Fruit fly (Drosophila melanogaster) whole organism, adult: ENCODE data around the gene CG5946.

Source experiments
- CG11617 ChIP-seq: fragments of 200-800 bp; sonication (Bioruptor generic); optimal IDR thresholded peaks from 2 replicates; lab custom pipeline; 2017; ENCODE audit warnings: mild to moderate bottlenecking, missing biosample characterization, missing genetic modification reagents, missing genetic modification characterization
- CG12768 ChIP-seq: fragments of 200-800 bp; sonication (Bioruptor generic); optimal IDR thresholded peaks from 2 replicates; lab custom pipeline; 2017; ENCODE audit warnings: missing biosample characterization, missing genetic modification characterization, mild to moderate bottlenecking, moderate library complexity, missing genetic modification reagents
- CG14711 ChIP-seq: fragments of 200-800 bp; sonication (Bioruptor generic); optimal IDR thresholded peaks from 2 replicates; lab custom pipeline; 2018; ENCODE audit warnings: missing biosample characterization, mild to moderate bottlenecking, missing genetic modification characterization, moderate library complexity
- CG1620 ChIP-seq: fragments of 200-800 bp; sonication (Bioruptor generic); optimal IDR thresholded peaks from 2 replicates; lab custom pipeline; 2016; ENCODE audit warnings: missing biosample characterization, missing genetic modification characterization
- CG33017 ChIP-seq: fragments of 200-800 bp; sonication (Bioruptor generic); optimal IDR thresholded peaks from 2 replicates; lab custom pipeline; 2018; ENCODE audit warnings: missing biosample characterization, mild to moderate bottlenecking, missing genetic modification characterization, moderate library complexity
- CG5204 ChIP-seq: fragments of 200-800 bp; sonication (Bioruptor generic); optimal IDR thresholded peaks from 2 replicates; lab custom pipeline; 2016; ENCODE audit warnings: missing biosample characterization, missing genetic modification characterization
- CG7045 ChIP-seq: fragments of 200-800 bp; sonication (Bioruptor generic); optimal IDR thresholded peaks from 2 replicates; lab custom pipeline; 2017; ENCODE audit warnings: missing biosample characterization, mild to moderate bottlenecking, missing genetic modification characterization
- CG7101 ChIP-seq: fragments of 200-800 bp; sonication (Bioruptor generic); optimal IDR thresholded peaks from 2 replicates; lab custom pipeline; 2018; ENCODE audit warnings: missing biosample characterization, mild to moderate bottlenecking, missing genetic modification characterization, moderate library complexity
- Clk ChIP-seq: fragments of 200-800 bp; sonication (Bioruptor generic); optimal IDR thresholded peaks from 2 replicates; lab custom pipeline; 2017; ENCODE audit warnings: missing biosample characterization, missing genetic modification characterization
- Crg-1 ChIP-seq: fragments of 200-800 bp; sonication (Bioruptor generic); optimal IDR thresholded peaks from 2 replicates; lab custom pipeline; 2016; ENCODE audit warnings: missing biosample characterization, missing genetic modification characterization
- Hr96 ChIP-seq: fragments of 200-800 bp; sonication (Bioruptor generic); optimal IDR thresholded peaks from 2 replicates; lab custom pipeline; 2016; ENCODE audit warnings: missing biosample characterization, missing genetic modification characterization
- Mnt ChIP-seq: fragments of 200-800 bp; sonication (Bioruptor generic); optimal IDR thresholded peaks from 2 replicates; lab custom pipeline; 2016; ENCODE audit warnings: missing biosample characterization, mild to moderate bottlenecking, missing genetic modification characterization
- bab1 ChIP-seq: fragments of 200-800 bp; sonication (Bioruptor generic); optimal IDR thresholded peaks from 3 replicates; lab custom pipeline; 2019; ENCODE audit warnings: missing biosample characterization, mild to moderate bottlenecking, missing genetic modification characterization, moderate library complexity
- cic ChIP-seq: fragments of 200-800 bp; sonication (Bioruptor generic); optimal IDR thresholded peaks from 2 replicates; lab custom pipeline; 2017; ENCODE audit warnings: missing biosample characterization, mild to moderate bottlenecking, missing genetic modification characterization, moderate library complexity
- cnc ChIP-seq, 2 experiments: fragments of >200 bp; optimal IDR thresholded peaks; 2 replicates each; lab custom pipeline; 2017
- kay ChIP-seq: fragments of 200-800 bp; sonication (Bioruptor generic); peaks from one replicate; lab custom pipeline; 2016; ENCODE audit warnings: missing biosample characterization, missing genetic modification characterization, borderline replicate concordance
- ovo ChIP-seq: fragments of 200-800 bp; sonication (Bioruptor generic); optimal IDR thresholded peaks from 2 replicates; lab custom pipeline; 2016; ENCODE audit warnings: missing biosample characterization, missing genetic modification characterization
- pad ChIP-seq: fragments of 200-800 bp; sonication (Bioruptor generic); optimal IDR thresholded peaks from 3 replicates; lab custom pipeline; 2017; ENCODE audit warnings: missing biosample characterization, missing genetic modification characterization, mild to moderate bottlenecking, moderate library complexity, missing genetic modification reagents
- tj ChIP-seq: fragments of 200-800 bp; sonication (Bioruptor generic); optimal IDR thresholded peaks from 3 replicates; lab custom pipeline; 2017; ENCODE audit warnings: missing biosample characterization, mild to moderate bottlenecking, missing genetic modification characterization, moderate library complexity
- toe ChIP-seq: fragments of 200-800 bp; sonication (Bioruptor generic); optimal IDR thresholded peaks from 2 replicates; lab custom pipeline; 2016; ENCODE audit warnings: missing biosample characterization, missing genetic modification characterization

CG5946 gene

dm6 chr3L:11821723-11822445 is at the start of gene CG5946, which contains the start of gene CG11597:
CG5946 (minus strand) TSS chr3L:11822275.
CG11597 (minus strand) TSS chr3L:11822275.
- no peak for TF ChIP-seq toe (GFP tag; lab: Kevin White, UChicago)
- TF ChIP-seq CG1620 (GFP tag; lab: Kevin White, UChicago), result no peak
- TF ChIP-seq CG11617, result no peak
- TF ChIP-seq CG14711, result no peak
- no peak for TF ChIP-seq bab1 (GFP tag; lab: Kevin White, UChicago)
- TF ChIP-seq ovo (GFP tag; lab: Kevin White, UChicago), result no peak
- TF ChIP-seq Hr96 (GFP tag; lab: Kevin White, UChicago), result no peak
- TF ChIP-seq CG7045 (GFP tag; lab: Kevin White, UChicago), result no peak

- no peak for TF ChIP-seq CG5204 (GFP tag; lab: Kevin White, UChicago)
- TF ChIP-seq Crg-1 (GFP tag; lab: Kevin White, UChicago), result no peak
- TF ChIP-seq Clk (GFP tag; lab: Kevin White, UChicago), result no peak
- no peak for TF ChIP-seq Mnt (GFP tag; lab: Kevin White, UChicago)
- TF ChIP-seq cic (GFP tag; lab: Kevin White, UChicago), result no peak
- no peak for TF ChIP-seq bab1 (GFP tag; lab: Kevin White, UChicago)
- no peak for TF ChIP-seq toe (GFP tag; lab: Kevin White, UChicago)
- no peak for TF ChIP-seq CG11617
- TF ChIP-seq ovo (GFP tag; lab: Kevin White, UChicago), result no peak
- TF ChIP-seq pad, result no peak
- no peak for TF ChIP-seq CG12768 (GFP tag; lab: Kevin White, UChicago)
- TF ChIP-seq CG7101 (tag; lab: Kevin White, UChicago), result no peak
- TF ChIP-seq tj, result no peak
- TF ChIP-seq CG1620 (GFP tag; lab: Kevin White, UChicago), result no peak
- no peak for TF ChIP-seq cnc (optimal IDR thresholded peaks at IDR 0.05; lab: Kevin White, UChicago)
- no peak for TF ChIP-seq Hr96 (GFP tag; lab: Kevin White, UChicago)
- TF ChIP-seq CG33017 (tag; lab: Kevin White, UChicago), result no peak
- TF ChIP-seq CG14711, result no peak
- no peak for TF ChIP-seq kay (GFP tag; lab: Kevin White, UChicago)
- no peak for TF ChIP-seq CG7045 (GFP tag; lab: Kevin White, UChicago)
Observed at dm6 chr3L:11871205-11871604, 49.1 kb upstream of the CG5946 start, which contains the start of gene CG5906. CG5906 (minus strand) TSS chr3L:11871305.

- TF ChIP-seq ovo (GFP tag; lab: Kevin White, UChicago) (no peak), CG11617 (no peak), cnc (optimal IDR thresholded peaks at IDR 0.05; lab: Kevin White, UChicago) (no peak), cic (GFP tag; lab: Kevin White, UChicago) (no peak), tj (no peak)
Observed at dm6 chr3L:11869328-11869727, 47.3 kb upstream of the CG5946 start.

dm6 chr3L:11863587-11863986 is 41.5 kb upstream of the CG5946 start:
- TF ChIP-seq CG33017 (tag; lab: Kevin White, UChicago) (no peak), Mnt (GFP tag; lab: Kevin White, UChicago) (no peak), CG7101 (tag; lab: Kevin White, UChicago) (no peak), bab1 (GFP tag; lab: Kevin White, UChicago) (no peak), toe (GFP tag; lab: Kevin White, UChicago) (no peak), cnc (optimal IDR thresholded peaks at IDR 0.05; lab: Kevin White, UChicago) (no peak), Clk (GFP tag; lab: Kevin White, UChicago) (no peak), kay (GFP tag; lab: Kevin White, UChicago) (no peak), CG7045 (GFP tag; lab: Kevin White, UChicago) (no peak), pad (no peak), CG1620 (GFP tag; lab: Kevin White, UChicago) (no peak), CG12768 (GFP tag; lab: Kevin White, UChicago) (no peak), Hr96 (GFP tag; lab: Kevin White, UChicago) (no peak), CG11617 (no peak), tj (no peak)

- TF ChIP-seq CG1620 (GFP tag; lab: Kevin White, UChicago), result no peak
Observed at dm6 chr3L:11862266-11862665, 40.2 kb upstream of the CG5946 start.

- no peak for TF ChIP-seq CG5204 (GFP tag; lab: Kevin White, UChicago)
- no peak for TF ChIP-seq bab1 (GFP tag; lab: Kevin White, UChicago)
- TF ChIP-seq CG14711, result no peak
- TF ChIP-seq kay (GFP tag; lab: Kevin White, UChicago), result no peak
- no peak for TF ChIP-seq Clk (GFP tag; lab: Kevin White, UChicago)
- TF ChIP-seq pad, result no peak
- no peak for TF ChIP-seq cic (GFP tag; lab: Kevin White, UChicago)
- TF ChIP-seq Mnt (GFP tag; lab: Kevin White, UChicago), result no peak
- TF ChIP-seq Crg-1 (GFP tag; lab: Kevin White, UChicago), result no peak
- no peak for TF ChIP-seq tj
- no peak for TF ChIP-seq toe (GFP tag; lab: Kevin White, UChicago)
Observed at dm6 chr3L:11858745-11859144, 36.7 kb upstream of the CG5946 start.

dm6 chr3L:11852924-11853323 is 30.8 kb upstream of the CG5946 start:
- TF ChIP-seq CG7101 (tag; lab: Kevin White, UChicago) (no peak), Crg-1 (GFP tag; lab: Kevin White, UChicago) (no peak), CG11617 (no peak), CG14711 (no peak), pad (no peak), cnc (optimal IDR thresholded peaks at IDR 0.05; lab: Kevin White, UChicago) (no peak), CG5204 (GFP tag; lab: Kevin White, UChicago) (no peak), ovo (GFP tag; lab: Kevin White, UChicago) (no peak), cic (GFP tag; lab: Kevin White, UChicago) (no peak), CG7045 (GFP tag; lab: Kevin White, UChicago) (no peak), CG33017 (tag; lab: Kevin White, UChicago) (no peak), bab1 (GFP tag; lab: Kevin White, UChicago) (no peak), Mnt (GFP tag; lab: Kevin White, UChicago) (no peak), Clk (GFP tag; lab: Kevin White, UChicago) (no peak), tj (no peak), kay (GFP tag; lab: Kevin White, UChicago) (no peak), CG12768 (GFP tag; lab: Kevin White, UChicago) (no peak), CG1620 (GFP tag; lab: Kevin White, UChicago) (no peak)
